Fruit fly (Drosophila melanogaster) Kc167 (cell line): ENCODE measurements around the gene CG9737.

ENCODE experiments used
- Myc ChIP-seq: fragments of >200 bp; optimal IDR thresholded peaks from 2 replicates; lab custom pipeline; 2017; ENCODE audit warnings: missing external identifiers
- Sin3A ChIP-seq: fragments of >200 bp; optimal IDR thresholded peaks from 2 replicates; lab custom pipeline; 2018; ENCODE audit warnings: missing external identifiers
- h ChIP-seq: fragments of >200 bp; optimal IDR thresholded peaks from 3 replicates; lab custom pipeline; 2018; ENCODE audit warnings: missing external identifiers
- insv ChIP-seq: fragments of >200 bp; optimal IDR thresholded peaks from 3 replicates; lab custom pipeline; 2018; ENCODE audit warnings: missing external identifiers
- psq ChIP-seq: fragments of >200 bp; optimal IDR thresholded peaks from 2 replicates; lab custom pipeline; 2017; ENCODE audit warnings: missing external identifiers
- ttk ChIP-seq: sonication (Bioruptor generic); optimal IDR thresholded peaks from 2 replicates; lab custom pipeline; 2017; ENCODE audit warnings: missing external identifiers

- TF ChIP-seq h (lab: Kevin White, UChicago) (no peak), psq (lab: Kevin White, UChicago) (no peak), Myc (lab: Kevin White, UChicago) (no peak), insv (no peak), ttk (lab: Kevin White, UChicago) (no peak), Sin3A (lab: Kevin White, UChicago) (no peak)
Measured at dm6 chr3R:30255255-30256121, 12.4 kb upstream of the CG9737 start.
